Fruit fly (Drosophila melanogaster) whole organism, embryonic: ENCODE results near the gene CG14286.

Source experiments
- Rx ChIP-seq: fragments of 200-800 bp; sonication (Bioruptor generic); IDR thresholded peaks from 2 replicates; pipeline ENCODE4 v1.3.6; 2022; ENCODE audit warnings: missing biosample characterization, missing genetic modification characterization
- Stat92E ChIP-seq, 3 experiments: fragments of >200 bp in 2 of 3; fragments of 200-800 bp in 1 of 3; sonication (Bioruptor generic) in 1 of 3; optimal IDR thresholded peaks; 2 replicates each; lab custom pipeline; 2017 to 2019; ENCODE audit warnings: missing biosample characterization in 3 of 3, missing genetic modification characterization in 3 of 3, mild to moderate bottlenecking in 1 of 3, moderate library complexity in 1 of 3
- TFAM ChIP-seq: fragments of 200-800 bp; sonication (Bioruptor generic); optimal IDR thresholded peaks from 2 replicates; lab custom pipeline; 2017; ENCODE audit warnings: missing biosample characterization, missing genetic modification characterization, inconsistent platforms
- nmo ChIP-seq: fragments of 200-800 bp; sonication (Bioruptor generic); optimal IDR thresholded peaks from 2 replicates; lab custom pipeline; 2018; ENCODE audit warnings: missing biosample characterization, mild to moderate bottlenecking, missing genetic modification characterization, moderate library complexity
- tin ChIP-seq: fragments of 200-800 bp; sonication (Bioruptor generic); optimal IDR thresholded peaks from 3 replicates; lab custom pipeline; 2016; ENCODE audit warnings: missing biosample characterization, missing genetic modification characterization
- tup ChIP-seq: fragments of 200-800 bp; sonication (Bioruptor generic); optimal IDR thresholded peaks from 2 replicates; lab custom pipeline; 2016; ENCODE audit warnings: missing biosample characterization, mild to moderate bottlenecking, missing genetic modification characterization, moderate library complexity
- zen ChIP-seq: fragments of 200-800 bp; sonication (Bioruptor generic); optimal IDR thresholded peaks from 3 replicates; lab custom pipeline; 2018; ENCODE audit warnings: missing biosample characterization, mild to moderate bottlenecking, missing genetic modification characterization, moderate library complexity

DNA sequence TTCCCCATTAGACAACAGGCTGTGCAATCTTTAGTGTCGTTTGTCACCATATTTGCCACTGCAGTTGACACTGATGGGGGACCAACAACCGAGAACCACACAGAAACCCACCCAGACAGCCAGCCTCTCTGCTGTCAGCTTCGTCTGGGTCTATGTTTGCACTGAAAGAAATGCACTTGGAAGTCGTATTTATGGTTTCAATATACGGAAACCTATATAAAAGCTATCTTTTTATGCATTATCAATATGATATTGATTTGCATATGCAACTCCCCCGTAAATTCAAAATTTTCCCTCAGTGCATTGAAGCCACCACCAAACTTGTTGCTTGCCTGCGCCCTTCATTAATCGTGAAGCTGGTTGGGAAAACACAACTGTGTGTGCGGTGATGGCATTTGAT, 50.3 kb downstream of the CG14286 start:
- TF ChIP-seq TFAM (GFP tag; lab: Kevin White, UChicago) (no peak), Rx (peak; percentile 50; the same call in 1 of the 2 replicates), Stat92E (GFP tag; optimal IDR thresholded peaks at IDR 0.05; lab: Kevin White, UChicago) (no peak), tup (GFP tag; lab: Kevin White, UChicago) (no peak), tin (GFP tag; lab: Kevin White, UChicago) (peak; percentile 17), zen (tag; lab: Kevin White, UChicago) (no peak), nmo (GFP tag; lab: Kevin White, UChicago) (peak; percentile 15)
